Fruit fly (Drosophila melanogaster) whole organism, prepupa: Measurements from ENCODE around the gene CG42305.

ENCODE experiments used
- CG1621 ChIP-seq: fragments of 200-800 bp; sonication (Bioruptor generic); optimal IDR thresholded peaks from 3 replicates; lab custom pipeline; 2018; ENCODE audit warnings: missing biosample characterization, mild to moderate bottlenecking, missing genetic modification characterization
- CG16779 ChIP-seq: fragments of 200-800 bp; sonication (Bioruptor generic); optimal IDR thresholded peaks from 3 replicates; lab custom pipeline; 2017; ENCODE audit warnings: missing biosample characterization, mild to moderate bottlenecking, missing genetic modification characterization
- CG34406 ChIP-seq: fragments of 200-800 bp; sonication (Bioruptor generic); optimal IDR thresholded peaks from 3 replicates; lab custom pipeline; 2016; ENCODE audit warnings: missing biosample characterization, missing genetic modification characterization
- CG6808 ChIP-seq: fragments of 200-800 bp; sonication (Bioruptor generic); optimal IDR thresholded peaks from 3 replicates; lab custom pipeline; 2017; ENCODE audit warnings: missing biosample characterization, missing genetic modification characterization, mild to moderate bottlenecking, moderate library complexity, missing genetic modification reagents
- Ets21C ChIP-seq: fragments of 200-800 bp; sonication (Bioruptor generic); optimal IDR thresholded peaks from 3 replicates; lab custom pipeline; 2016; ENCODE audit warnings: missing biosample characterization, missing genetic modification characterization
- Ets96B ChIP-seq: fragments of 200-800 bp; optimal IDR thresholded peaks from 2 replicates; lab custom pipeline; 2019; ENCODE audit warnings: missing biosample characterization, mild to moderate bottlenecking, missing genetic modification characterization, moderate library complexity
- Sox102F ChIP-seq: fragments of 200-800 bp; sonication (Bioruptor generic); optimal IDR thresholded peaks from 2 replicates; lab custom pipeline; 2016; ENCODE audit warnings: missing biosample characterization, mild to moderate bottlenecking, missing genetic modification characterization
- pdm3 ChIP-seq: fragments of 200-800 bp; sonication (Bioruptor generic); optimal IDR thresholded peaks from 3 replicates; lab custom pipeline; 2016; ENCODE audit warnings: missing biosample characterization, missing genetic modification characterization

DNA sequence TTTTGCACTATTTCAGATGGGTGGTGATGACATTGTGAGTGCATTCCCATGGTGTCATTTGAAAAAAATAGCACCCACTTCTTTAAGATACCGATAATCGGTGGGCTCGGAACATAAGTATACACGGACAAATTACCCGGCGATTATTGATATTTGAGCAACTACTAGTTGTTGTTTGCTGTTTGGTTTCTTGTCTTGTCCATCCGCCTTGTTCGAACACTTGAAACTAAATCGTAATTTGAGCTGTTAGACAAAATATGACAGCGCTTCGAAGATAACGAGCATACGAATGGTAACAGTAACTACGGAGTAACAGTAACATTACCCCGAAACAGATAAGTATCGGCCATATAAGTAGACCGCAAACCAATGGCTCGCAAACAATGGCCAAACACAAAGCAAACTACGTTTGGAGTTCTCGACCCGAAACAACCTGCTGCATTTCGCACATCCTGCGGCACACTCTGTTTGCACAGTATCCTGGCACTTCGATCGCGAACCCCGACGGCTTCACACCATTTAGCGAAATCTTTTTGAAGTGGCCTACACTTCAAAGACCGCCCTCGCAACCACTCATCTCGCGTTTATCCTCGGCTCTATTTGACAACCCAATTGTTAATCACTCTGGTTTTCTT is 31.4 kb upstream of the CG42305 start:
- TF ChIP-seq Sox102F (GFP tag; lab: Kevin White, UChicago) (no peak), Ets96B (no peak), pdm3 (no peak), CG34406 (GFP tag; lab: Kevin White, UChicago) (no peak), Ets21C (GFP tag; lab: Kevin White, UChicago) (no peak), CG1621 (no peak), CG16779 (tag; lab: Kevin White, UChicago) (no peak), CG6808 (GFP tag; lab: Kevin White, UChicago) (no peak)
